Fruit fly (Drosophila melanogaster) whole organism, wandering third instar larva: Measurements from ENCODE around the gene Rab26.

Source experiments
- Abd-B ChIP-seq: fragments of >200 bp; optimal IDR thresholded peaks from 2 replicates; lab custom pipeline; 2017; ENCODE audit warnings: missing biosample characterization, missing genetic modification characterization
- GATAd ChIP-seq: sonication (Bioruptor generic); optimal IDR thresholded peaks from 2 replicates; lab custom pipeline; 2016; ENCODE audit warnings: missing biosample characterization, missing genetic modification characterization
- Mio ChIP-seq: sonication (Bioruptor generic); optimal IDR thresholded peaks from 2 replicates; lab custom pipeline; 2016; ENCODE audit warnings: missing biosample characterization, missing genetic modification characterization
- Myc ChIP-seq: fragments of >200 bp; optimal IDR thresholded peaks from 2 replicates; lab custom pipeline; 2017
- N ChIP-seq: fragments of >200 bp; optimal IDR thresholded peaks from 2 replicates; lab custom pipeline; 2018; ENCODE audit warnings: missing biosample characterization, missing external identifiers, missing genetic modification characterization
- OdsH ChIP-seq: fragments of 200-800 bp; sonication (Bioruptor generic); optimal IDR thresholded peaks from 2 replicates; lab custom pipeline; 2016; ENCODE audit warnings: missing biosample characterization, mild to moderate bottlenecking, missing genetic modification characterization
- br ChIP-seq: fragments of 200-800 bp; sonication (Bioruptor generic); optimal IDR thresholded peaks from 2 replicates; lab custom pipeline; 2016; ENCODE audit warnings: missing biosample characterization, missing genetic modification characterization
- psq ChIP-seq: fragments of 200-800 bp; sonication (Bioruptor generic); optimal IDR thresholded peaks from 3 replicates; lab custom pipeline; 2017; ENCODE audit warnings: missing biosample characterization, mild to moderate bottlenecking, missing genetic modification characterization, moderate library complexity

DNA sequence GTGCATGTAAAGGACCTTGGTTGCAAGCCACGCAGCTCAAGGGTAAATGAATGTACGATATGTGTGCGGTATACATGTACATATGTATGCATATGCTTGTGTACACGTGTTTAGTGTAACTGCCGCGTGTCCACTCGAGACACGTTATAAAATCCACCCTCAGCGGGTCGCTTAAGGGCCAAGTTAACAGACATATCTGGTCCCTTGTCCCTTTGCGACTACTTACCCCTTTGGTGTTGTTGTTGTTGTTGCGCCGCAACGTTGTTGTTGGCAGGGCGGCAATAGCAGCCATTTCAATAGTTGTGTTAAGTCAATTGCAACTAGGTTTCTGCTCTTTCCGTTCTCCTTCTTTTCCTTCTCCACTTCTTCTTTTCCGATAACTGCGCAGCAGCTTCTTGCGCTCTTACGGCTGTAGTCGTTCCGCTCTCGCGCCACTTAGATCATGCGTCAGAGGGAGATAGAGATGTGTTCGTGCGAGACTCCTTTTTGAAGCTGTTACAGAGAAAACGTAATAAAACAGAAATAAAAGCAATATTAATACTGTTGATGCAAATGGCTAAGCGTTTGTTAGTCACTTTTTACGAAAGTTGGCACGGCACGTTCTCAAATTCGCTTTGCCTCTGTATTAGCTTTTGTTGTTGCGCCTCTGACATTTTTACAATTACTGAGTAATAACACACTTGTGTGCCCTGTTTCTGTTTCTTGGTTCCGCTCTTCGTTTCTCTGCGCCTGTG is 28.1 kb downstream of the Rab26 start:
- no peak for TF ChIP-seq N (GFP tag; lab: Kevin White, UChicago)
- no peak for TF ChIP-seq Myc (lab: Kevin White, UChicago)
- no peak for TF ChIP-seq GATAd (GFP tag; lab: Kevin White, UChicago)
- TF ChIP-seq Mio = no peak
- peak; percentile 72 for TF ChIP-seq psq
- no peak for TF ChIP-seq br
- TF ChIP-seq OdsH (GFP tag; lab: Kevin White, UChicago) = no peak
- no peak for TF ChIP-seq Abd-B
